Worm (Caenorhabditis elegans) whole organism, L3 larva: ENCODE measurements around the gene F52G3.1.

Experiments used
- R02D3.7 ChIP-seq: fragments of 150-350 bp; optimal IDR thresholded peaks from 2 replicates; lab custom pipeline; 2014; ENCODE audit warnings: missing biosample characterization, missing genetic modification characterization
- ama-1 ChIP-seq: fragments of 150-350 bp; optimal IDR thresholded peaks from 2 replicates; lab custom pipeline; 2018
- ceh-16 ChIP-seq: sonication (generic microtip); optimal IDR thresholded peaks from 2 replicates; lab custom pipeline; 2017; ENCODE audit warnings: missing biosample characterization, missing genetic modification characterization
- daf-12 ChIP-seq: fragments of 150-350 bp; optimal IDR thresholded peaks from 2 replicates; lab custom pipeline; 2014; ENCODE audit warnings: missing biosample characterization, missing genetic modification reagents, missing genetic modification characterization
- egl-27 ChIP-seq: sonication (generic microtip); optimal IDR thresholded peaks from 4 replicates; lab custom pipeline; 2017; ENCODE audit warnings: missing biosample characterization, missing genetic modification reagents, missing genetic modification characterization
- egl-5 ChIP-seq: fragments of 150-350 bp; optimal IDR thresholded peaks from 2 replicates; lab custom pipeline; 2017; ENCODE audit warnings: missing biosample characterization, missing genetic modification reagents, missing genetic modification characterization, inconsistent platforms
- elt-1 ChIP-seq: fragments of 150-350 bp; optimal IDR thresholded peaks from 2 replicates; lab custom pipeline; 2014; ENCODE audit warnings: missing biosample characterization, missing genetic modification characterization
- elt-2 ChIP-seq: sonication (generic microtip); optimal IDR thresholded peaks from 2 replicates; lab custom pipeline; 2016; ENCODE audit warnings: missing genetic modification reagents, mild to moderate bottlenecking, missing genetic modification characterization, missing compliant biosample characterization
- jun-1 ChIP-seq: fragments of 150-350 bp; optimal IDR thresholded peaks from 2 replicates; lab custom pipeline; 2014; ENCODE audit warnings: missing biosample characterization, missing genetic modification reagents, missing genetic modification characterization
- lin-15B ChIP-seq: fragments of 150-350 bp; optimal IDR thresholded peaks from 2 replicates; lab custom pipeline; 2014; ENCODE audit warnings: missing biosample characterization, missing genetic modification characterization
- lin-39 ChIP-seq: fragments of 150-350 bp; optimal IDR thresholded peaks from 2 replicates; lab custom pipeline; 2018; ENCODE audit warnings: missing biosample characterization, missing genetic modification reagents, missing genetic modification characterization
- mdl-1 ChIP-seq: fragments of 150-350 bp; optimal IDR thresholded peaks from 2 replicates; lab custom pipeline; 2014; ENCODE audit warnings: missing biosample characterization, missing genetic modification characterization
- mml-1 ChIP-seq: fragments of 150-350 bp; sonication (generic microtip); optimal IDR thresholded peaks from 3 replicates; lab custom pipeline; 2014; ENCODE audit warnings: missing biosample characterization, missing genetic modification characterization
- nfya-1 ChIP-seq: sonication (generic microtip); optimal IDR thresholded peaks from 2 replicates; lab custom pipeline; 2017; ENCODE audit warnings: missing genetic modification characterization, mild to moderate bottlenecking, missing compliant biosample characterization, antibody characterized with exemption, moderate library complexity; ENCODE audit not compliant: insufficient read depth
- nhr-11 ChIP-seq: fragments of 150-350 bp; optimal IDR thresholded peaks from 2 replicates; lab custom pipeline; 2014; ENCODE audit warnings: missing biosample characterization, missing genetic modification characterization
- nhr-28 ChIP-seq: fragments of 150-350 bp; optimal IDR thresholded peaks from 2 replicates; lab custom pipeline; 2014; ENCODE audit warnings: missing biosample characterization, missing genetic modification characterization
- nhr-43 ChIP-seq: sonication (generic microtip); optimal IDR thresholded peaks from 2 replicates; lab custom pipeline; 2016; ENCODE audit warnings: mild to moderate bottlenecking, missing genetic modification characterization, missing compliant biosample characterization; ENCODE audit not compliant: poor library complexity, severe bottlenecking
- nhr-76 ChIP-seq: fragments of 150-350 bp; sonication (generic microtip); optimal IDR thresholded peaks from 5 replicates; lab custom pipeline; 2014; ENCODE audit warnings: missing biosample characterization, missing genetic modification characterization
- sea-2 ChIP-seq: fragments of 150-350 bp; sonication (generic microtip); optimal IDR thresholded peaks from 4 replicates; lab custom pipeline; 2014; ENCODE audit warnings: missing biosample characterization, missing genetic modification reagents, missing genetic modification characterization
- tbx-2 ChIP-seq: sonication (generic microtip); optimal IDR thresholded peaks from 2 replicates; lab custom pipeline; 2016; ENCODE audit warnings: mild to moderate bottlenecking, missing genetic modification characterization, missing compliant biosample characterization
- unc-39 ChIP-seq: sonication (generic microtip); optimal IDR thresholded peaks from 4 replicates; lab custom pipeline; 2017; ENCODE audit warnings: missing biosample characterization, missing genetic modification characterization
- ztf-4 ChIP-seq: fragments of 150-350 bp; optimal IDR thresholded peaks from 2 replicates; lab custom pipeline; 2014; ENCODE audit warnings: missing biosample characterization, missing genetic modification characterization

F52G3.1 gene

DNA sequence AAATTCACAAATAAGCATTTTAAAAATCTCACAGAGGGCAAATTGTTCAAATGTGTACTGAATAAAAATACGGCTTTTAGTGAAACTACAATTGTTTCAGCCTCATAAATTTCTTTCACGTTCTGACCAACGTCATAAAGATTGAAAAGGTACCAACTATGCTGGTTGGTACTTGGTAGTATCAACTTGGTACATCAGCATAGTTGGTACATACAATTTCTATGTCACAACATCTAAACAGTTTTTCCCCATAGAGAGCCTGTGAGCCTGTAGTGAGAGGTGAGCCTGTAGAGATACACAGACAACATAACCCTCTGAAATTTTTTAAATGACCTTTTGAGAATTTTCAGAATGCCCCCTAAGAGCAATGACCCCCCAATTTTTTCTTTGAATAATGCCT, 55.4 kb downstream of the F52G3.1 start:
- TF ChIP-seq tbx-2 (tag; lab: Kevin White, UChicago) = no peak
- no peak for TF ChIP-seq ztf-4
- no peak for TF ChIP-seq egl-27
- no peak for TF ChIP-seq mdl-1 (tag; lab: Kevin White, UChicago)
- TF ChIP-seq nhr-11 = no peak
- TF ChIP-seq daf-12 = no peak
- no peak for TF ChIP-seq nhr-76 (tag; lab: Kevin White, UChicago)
- TF ChIP-seq nfya-1 (tag; lab: Kevin White, UChicago) = no peak
- TF ChIP-seq elt-1 (tag; lab: Kevin White, UChicago) = no peak
- no peak for TF ChIP-seq egl-5
- no peak for TF ChIP-seq ceh-16 (tag; lab: Kevin White, UChicago)
- no peak for TF ChIP-seq jun-1
- TF ChIP-seq sea-2 (GFP tag; lab: Kevin White, UChicago) = no peak
- no peak for TF ChIP-seq nhr-43
- no peak for TF ChIP-seq unc-39 (tag; lab: Kevin White, UChicago)
- TF ChIP-seq lin-15B = no peak
- no peak for TF ChIP-seq elt-2 (tag; lab: Kevin White, UChicago)
- no peak for TF ChIP-seq ama-1
- TF ChIP-seq R02D3.7 = no peak

DNA sequence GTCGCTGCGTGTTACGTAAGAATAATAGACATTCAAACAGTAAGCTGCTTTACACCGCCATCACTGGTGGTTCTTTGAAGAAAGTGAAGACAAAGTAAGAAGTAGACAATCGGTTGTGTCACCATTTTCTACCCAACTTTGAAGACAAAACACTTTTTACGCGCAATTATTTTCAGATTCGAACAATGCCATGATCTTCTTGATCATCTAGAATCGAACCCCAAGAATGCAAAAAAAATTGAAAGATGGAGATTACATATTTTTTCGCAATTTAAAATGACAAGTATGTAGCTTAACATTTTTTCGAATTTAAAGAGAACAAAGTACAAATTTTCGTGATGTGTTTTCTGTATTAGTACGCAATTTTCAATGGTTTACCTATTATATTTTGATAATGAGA, 57.2 kb downstream of the F52G3.1 start, which contains the start of gene F35B3.4:
F35B3.4 (minus strand) TSS at position 101 of the 400 bp plus-strand sequence.
- no peak for TF ChIP-seq tbx-2 (tag; lab: Kevin White, UChicago)
- no peak for TF ChIP-seq lin-39 (tag; lab: Kevin White, UChicago)
- TF ChIP-seq daf-12 = no peak
- no peak for TF ChIP-seq mml-1 (tag; lab: Kevin White, UChicago)
- TF ChIP-seq nhr-28 (tag; lab: Kevin White, UChicago) = no peak
- no peak for TF ChIP-seq egl-5
- TF ChIP-seq nhr-43 = no peak
- TF ChIP-seq, all 47 proteins: peak for 0
